Fruit fly (Drosophila melanogaster) whole organism, embryonic: ENCODE data around the gene Cdc16.

ENCODE experiments used
- Bgb ChIP-seq: fragments of 200-800 bp; sonication (Bioruptor generic); IDR thresholded peaks from 2 replicates; pipeline ENCODE4 v1.3.6; 2022; ENCODE audit warnings: missing biosample characterization, missing genetic modification characterization; ENCODE audit not compliant: partially characterized antibody
- CG10147 ChIP-seq: fragments of 200-800 bp; sonication (Bioruptor generic); optimal IDR thresholded peaks from 2 replicates; lab custom pipeline; 2019; ENCODE audit warnings: missing biosample characterization, mild to moderate bottlenecking, missing genetic modification characterization, moderate library complexity
- CG10321 ChIP-seq: fragments of 200-800 bp; sonication (Bioruptor generic); IDR thresholded peaks from 2 replicates; pipeline ENCODE4 v1.3.6; 2022; ENCODE audit warnings: missing biosample characterization, missing genetic modification characterization
- CG10431 ChIP-seq: fragments of 200-800 bp; sonication (Bioruptor generic); optimal IDR thresholded peaks from 3 replicates; lab custom pipeline; 2018; ENCODE audit warnings: missing biosample characterization, mild to moderate bottlenecking, missing genetic modification characterization
- CG10979 ChIP-seq: fragments of 200-800 bp; sonication (Bioruptor generic); optimal IDR thresholded peaks from 2 replicates; lab custom pipeline; 2018; ENCODE audit warnings: missing biosample characterization, mild to moderate bottlenecking, missing genetic modification characterization, moderate library complexity
- CG12299 ChIP-seq: fragments of 200-800 bp; sonication (Bioruptor generic); optimal IDR thresholded peaks from 2 replicates; lab custom pipeline; 2018; ENCODE audit warnings: missing biosample characterization, mild to moderate bottlenecking, missing genetic modification characterization
- CG13775 ChIP-seq: fragments of 200-800 bp; sonication (Bioruptor generic); optimal IDR thresholded peaks from 3 replicates; lab custom pipeline; 2017; ENCODE audit warnings: missing biosample characterization, mild to moderate bottlenecking, missing genetic modification characterization
- CG13894 ChIP-seq: fragments of 200-800 bp; sonication (Bioruptor generic); optimal IDR thresholded peaks from 3 replicates; lab custom pipeline; 2018; ENCODE audit warnings: missing biosample characterization, mild to moderate bottlenecking, missing genetic modification characterization, moderate library complexity
- CG14441 ChIP-seq: fragments of 200-800 bp; sonication (Bioruptor generic); IDR thresholded peaks from 2 replicates; pipeline ENCODE4 v1.3.6; 2022; ENCODE audit warnings: missing biosample characterization, missing genetic modification characterization
- CG14860 ChIP-seq: fragments of 200-800 bp; sonication (Bioruptor generic); IDR thresholded peaks from 3 replicates; pipeline ENCODE4 v1.3.6; 2022; ENCODE audit warnings: missing biosample characterization, missing genetic modification characterization; ENCODE audit not compliant: partially characterized antibody
- CG15696 ChIP-seq: fragments of 200-800 bp; sonication (Bioruptor generic); optimal IDR thresholded peaks from 2 replicates; lab custom pipeline; 2019; ENCODE audit warnings: missing biosample characterization, mild to moderate bottlenecking, missing genetic modification characterization, moderate library complexity
- CG17802 ChIP-seq: fragments of 200-800 bp; sonication (Bioruptor generic); optimal IDR thresholded peaks from 2 replicates; lab custom pipeline; 2018; ENCODE audit warnings: missing biosample characterization, mild to moderate bottlenecking, missing genetic modification characterization, moderate library complexity
- CG17829 ChIP-seq: fragments of 200-800 bp; optimal IDR thresholded peaks from 2 replicates; lab custom pipeline; 2019; ENCODE audit warnings: missing biosample characterization, mild to moderate bottlenecking, missing genetic modification characterization, moderate library complexity
- CG2889 ChIP-seq: fragments of 200-800 bp; sonication (Bioruptor generic); IDR thresholded peaks from 3 replicates; pipeline ENCODE4 v1.3.6; 2022; ENCODE audit warnings: missing biosample characterization, missing genetic modification characterization
- CG3407 ChIP-seq: fragments of 200-800 bp; sonication (Bioruptor generic); optimal IDR thresholded peaks from 2 replicates; lab custom pipeline; 2018; ENCODE audit warnings: missing biosample characterization, mild to moderate bottlenecking, missing genetic modification characterization
- CG4282 ChIP-seq: fragments of 200-800 bp; sonication (Bioruptor generic); optimal IDR thresholded peaks from 2 replicates; lab custom pipeline; 2016; ENCODE audit warnings: missing biosample characterization, missing genetic modification characterization
- CG6654 ChIP-seq: fragments of 200-800 bp; sonication (Bioruptor generic); optimal IDR thresholded peaks from 2 replicates; lab custom pipeline; 2017; ENCODE audit warnings: missing biosample characterization, mild to moderate bottlenecking, missing genetic modification characterization
- CG6683 ChIP-seq: fragments of 200-800 bp; sonication (Bioruptor generic); optimal IDR thresholded peaks from 2 replicates; lab custom pipeline; 2017; ENCODE audit warnings: missing biosample characterization, mild to moderate bottlenecking, missing genetic modification characterization, missing genetic modification reagents
- CG8924 ChIP-seq: fragments of 200-800 bp; optimal IDR thresholded peaks from 3 replicates; lab custom pipeline; 2019; ENCODE audit warnings: missing biosample characterization, mild to moderate bottlenecking, missing genetic modification characterization, moderate library complexity
- CG9609 ChIP-seq: fragments of 200-800 bp; sonication (Bioruptor generic); optimal IDR thresholded peaks from 3 replicates; lab custom pipeline; 2016; ENCODE audit warnings: missing biosample characterization, missing genetic modification characterization
- Camta ChIP-seq: fragments of 200-800 bp; sonication (Bioruptor generic); optimal IDR thresholded peaks from 2 replicates; lab custom pipeline; 2016; ENCODE audit warnings: missing biosample characterization, missing genetic modification characterization
- D19A ChIP-seq: fragments of 200-800 bp; optimal IDR thresholded peaks from 3 replicates; lab custom pipeline; 2019; ENCODE audit warnings: missing biosample characterization, mild to moderate bottlenecking, missing genetic modification characterization, moderate library complexity
- Dip2 ChIP-seq: fragments of 200-800 bp; sonication (Bioruptor generic); IDR thresholded peaks from 2 replicates; pipeline ENCODE4 v1.3.6; 2022; ENCODE audit warnings: missing biosample characterization, missing genetic modification characterization
- H2.0 ChIP-seq: fragments of 200-800 bp; sonication (Bioruptor generic); IDR thresholded peaks from 2 replicates; pipeline ENCODE4 v1.3.6; 2022; ENCODE audit warnings: missing biosample characterization, missing genetic modification characterization
- Hand ChIP-seq: fragments of 200-800 bp; sonication (Bioruptor generic); optimal IDR thresholded peaks from 2 replicates; lab custom pipeline; 2017; ENCODE audit warnings: mild to moderate bottlenecking, missing biosample characterization, missing genetic modification reagents, missing genetic modification characterization
- Hmr ChIP-seq: fragments of 200-800 bp; sonication (Bioruptor generic); optimal IDR thresholded peaks from 3 replicates; lab custom pipeline; 2017; ENCODE audit warnings: mild to moderate bottlenecking, missing biosample characterization, missing genetic modification reagents, missing genetic modification characterization
- Opbp ChIP-seq: fragments of 200-800 bp; sonication (Bioruptor generic); IDR thresholded peaks from 3 replicates; pipeline ENCODE4 v1.3.6; 2022; ENCODE audit warnings: missing biosample characterization, missing genetic modification characterization; ENCODE audit not compliant: partially characterized antibody
- Optix ChIP-seq: fragments of 200-800 bp; sonication (Bioruptor generic); IDR thresholded peaks from 3 replicates; pipeline ENCODE4 v1.3.6; 2022; ENCODE audit warnings: missing biosample characterization, missing genetic modification characterization
- Pdp1 ChIP-seq, 2 experiments: fragments of 200-800 bp; sonication (Bioruptor generic); optimal IDR thresholded peaks; 3 replicates each; lab custom pipeline; 2016; ENCODE audit warnings: missing biosample characterization in 2 of 2, missing genetic modification characterization in 2 of 2, mild to moderate bottlenecking in 1 of 2, moderate library complexity in 1 of 2
- Poxn ChIP-seq: fragments of 200-800 bp; sonication (Bioruptor generic); IDR thresholded peaks from 2 replicates; pipeline ENCODE4 v1.3.6; 2022; ENCODE audit warnings: missing biosample characterization, missing genetic modification characterization
- Ravus ChIP-seq: fragments of 200-800 bp; sonication (Bioruptor generic); IDR thresholded peaks from 2 replicates; pipeline ENCODE4 v1.3.6; 2022; ENCODE audit warnings: missing biosample characterization, missing genetic modification characterization
- ash1 ChIP-seq: fragments of 200-800 bp; sonication (Bioruptor generic); optimal IDR thresholded peaks from 2 replicates; lab custom pipeline; 2018; ENCODE audit warnings: missing biosample characterization, mild to moderate bottlenecking, missing genetic modification characterization
- bbx ChIP-seq: fragments of 200-800 bp; sonication (Bioruptor generic); IDR thresholded peaks from 2 replicates; pipeline ENCODE4 v1.3.6; 2022; ENCODE audit warnings: missing biosample characterization, missing genetic modification characterization; ENCODE audit not compliant: partially characterized antibody
- chinmo ChIP-seq: fragments of 200-800 bp; sonication (Bioruptor generic); IDR thresholded peaks from 4 replicates; pipeline ENCODE4 v1.3.6; 2022; ENCODE audit warnings: missing biosample characterization, missing genetic modification characterization; ENCODE audit not compliant: partially characterized antibody
- chn ChIP-seq: fragments of 200-800 bp; sonication (Bioruptor generic); optimal IDR thresholded peaks from 2 replicates; lab custom pipeline; 2016; ENCODE audit warnings: missing biosample characterization, missing genetic modification characterization
- dimm ChIP-seq: fragments of 200-800 bp; sonication (Bioruptor generic); IDR thresholded peaks from 2 replicates; pipeline ENCODE4 v1.3.6; 2022; ENCODE audit warnings: missing biosample characterization, missing genetic modification characterization
- dysf ChIP-seq: fragments of 200-800 bp; sonication (Bioruptor generic); IDR thresholded peaks from 3 replicates; pipeline ENCODE4 v1.3.6; 2022; ENCODE audit warnings: missing biosample characterization, missing genetic modification characterization
- fd102C ChIP-seq: fragments of 200-800 bp; sonication (Bioruptor generic); optimal IDR thresholded peaks from 2 replicates; lab custom pipeline; 2018; ENCODE audit warnings: missing biosample characterization, mild to moderate bottlenecking, missing genetic modification characterization, moderate library complexity
- insv ChIP-seq, 2 experiments: fragments of 200-800 bp; sonication (Bioruptor generic); optimal IDR thresholded peaks; 3 replicates each; lab custom pipeline; 2016 to 2018; ENCODE audit warnings: missing biosample characterization in 2 of 2, missing genetic modification characterization in 2 of 2
- inv ChIP-seq: fragments of 200-800 bp; sonication (Bioruptor generic); IDR thresholded peaks from 2 replicates; pipeline ENCODE4 v1.3.6; 2022; ENCODE audit warnings: missing biosample characterization, missing genetic modification characterization; ENCODE audit not compliant: partially characterized antibody
- knrl ChIP-seq: fragments of 200-800 bp; sonication (Bioruptor generic); IDR thresholded peaks from 3 replicates; pipeline ENCODE4 v1.3.6; 2022; ENCODE audit warnings: missing biosample characterization, missing genetic modification characterization; ENCODE audit not compliant: partially characterized antibody
- pzg ChIP-seq: fragments of 200-800 bp; sonication (Bioruptor generic); optimal IDR thresholded peaks from 3 replicates; lab custom pipeline; 2018; ENCODE audit warnings: missing biosample characterization, mild to moderate bottlenecking, missing genetic modification characterization, moderate library complexity
- ranshi ChIP-seq: fragments of 200-800 bp; sonication (Bioruptor generic); IDR thresholded peaks from 2 replicates; pipeline ENCODE4 v1.3.6; 2022; ENCODE audit warnings: missing biosample characterization, missing genetic modification characterization
- sens-2 ChIP-seq: fragments of 200-800 bp; sonication (Bioruptor generic); IDR thresholded peaks from 2 replicates; pipeline ENCODE4 v1.3.6; 2022; ENCODE audit warnings: missing biosample characterization, missing genetic modification characterization
- shn ChIP-seq: fragments of 200-800 bp; sonication (Bioruptor generic); optimal IDR thresholded peaks from 3 replicates; lab custom pipeline; 2016; ENCODE audit warnings: missing biosample characterization, missing genetic modification characterization
- sr ChIP-seq: fragments of 200-800 bp; sonication (Bioruptor generic); IDR thresholded peaks from 3 replicates; pipeline ENCODE4 v1.3.6; 2022; ENCODE audit warnings: missing biosample characterization, missing genetic modification characterization
- tio ChIP-seq: fragments of 200-800 bp; sonication (Bioruptor generic); optimal IDR thresholded peaks from 2 replicates; lab custom pipeline; 2017; ENCODE audit warnings: missing biosample characterization, missing genetic modification characterization, inconsistent platforms
- wek ChIP-seq: fragments of 200-800 bp; sonication (Bioruptor generic); optimal IDR thresholded peaks from 3 replicates; lab custom pipeline; 2018; ENCODE audit warnings: missing biosample characterization, mild to moderate bottlenecking, missing genetic modification characterization, moderate library complexity
- zen ChIP-seq: fragments of 200-800 bp; sonication (Bioruptor generic); optimal IDR thresholded peaks from 3 replicates; lab custom pipeline; 2018; ENCODE audit warnings: missing biosample characterization, mild to moderate bottlenecking, missing genetic modification characterization, moderate library complexity

Cdc16 gene

DNA sequence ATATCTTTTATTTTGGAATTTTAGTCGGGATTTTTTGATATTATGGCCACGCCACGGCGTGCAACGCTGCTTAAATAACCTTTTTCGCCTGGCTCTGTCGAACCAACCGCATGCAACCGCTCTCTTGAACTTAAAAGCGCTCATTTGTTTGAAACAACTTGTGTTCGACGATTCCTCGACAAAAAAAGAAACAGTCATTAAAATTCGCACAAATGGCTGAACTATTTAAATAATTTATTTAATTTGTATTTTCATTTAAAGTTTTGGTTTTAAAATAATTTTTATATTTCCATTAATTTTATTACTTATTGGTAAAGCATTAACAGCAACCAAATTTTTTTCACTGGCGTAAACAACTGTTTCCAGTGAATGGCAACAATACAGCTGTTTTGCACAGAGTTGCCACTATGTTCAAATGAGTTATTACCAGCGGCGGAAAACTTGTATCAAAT, at the start of gene Cdc16, which contains the start of gene orb (continued):
- TF ChIP-seq CG14441 (GFP tag; lab: Robert Waterston, UW) (peak; percentile 91), Poxn (GFP tag; lab: Robert Waterston, UW) (0 out of 2 replicates have a peak, but pooled peaks have one; percentile 44), CG15696 (tag; lab: Kevin White, UChicago) (peak; percentile 79), inv (GFP tag; lab: Robert Waterston, UW) (no peak), CG10147 (peak; percentile 93), pzg (GFP tag; lab: Kevin White, UChicago) (peak; percentile 58), wek (GFP tag; lab: Kevin White, UChicago) (no peak), Bgb (no peak), Opbp (GFP tag; lab: Robert Waterston, UW) (0 out of 3 replicates have a peak, but pooled peaks have one; percentile 22), Hand (GFP tag; lab: Kevin White, UChicago) (peak; percentile 78), Hmr (GFP tag; lab: Kevin White, UChicago) (peak; percentile 92), CG14860 (GFP tag; lab: Robert Waterston, UW) (no peak), Ravus (GFP tag; lab: Robert Waterston, UW) (peak; percentile 75), Optix (GFP tag; lab: Robert Waterston, UW) (peak; percentile 64; the same call in 2 of the 3 replicates), CG17829 (tag; lab: Kevin White, UChicago) (peak; percentile 92), CG9609 (peak; percentile 58), knrl (GFP tag; lab: Robert Waterston, UW) (no peak), CG13775 (peak; percentile 90), CG10979 (peak; percentile 90), CG4282 (GFP tag; lab: Kevin White, UChicago) (peak; percentile 14), Pdp1 (GFP tag; optimal IDR thresholded peaks at IDR 0.05; lab: Kevin White, UChicago) (peak; percentile 73 to 87), dysf (GFP tag; lab: Robert Waterston, UW) (peak; percentile 93), chn (peak; percentile 76), chinmo (GFP tag; lab: Robert Waterston, UW) (no peak), shn (GFP tag; lab: Kevin White, UChicago) (peak; percentile 51), CG17802 (tag; lab: Kevin White, UChicago) (peak; percentile 46), CG12299 (tag; lab: Kevin White, UChicago) (peak; percentile 92), ash1 (GFP tag; lab: Kevin White, UChicago) (no peak), sr (GFP tag; lab: Robert Waterston, UW) (peak; percentile 55; the same call in 1 of the 3 replicates), dimm (GFP tag; lab: Robert Waterston, UW) (peak; percentile 71), insv (GFP tag; optimal IDR thresholded peaks at IDR 0.05; lab: Kevin White, UChicago) (peak in 1 of 2 experiments; percentile 69), D19A (tag; lab: Kevin White, UChicago) (peak; percentile 88), CG3407 (GFP tag; lab: Kevin White, UChicago) (peak; percentile 79), H2.0 (GFP tag; lab: Robert Waterston, UW) (peak; percentile 94), CG2889 (GFP tag; lab: Robert Waterston, UW) (peak; percentile 88), fd102C (peak; percentile 30), zen (tag; lab: Kevin White, UChicago) (peak; percentile 84), CG6654 (peak; percentile 47), sens-2 (peak; percentile 32; the same call in 1 of the 2 replicates), CG10321 (GFP tag; lab: Robert Waterston, UW) (peak; percentile 74), CG13894 (peak; percentile 90), CG6683 (GFP tag; lab: Kevin White, UChicago) (peak; percentile 85), Dip2 (GFP tag; lab: Robert Waterston, UW) (no peak), CG10431 (GFP tag; lab: Kevin White, UChicago) (peak; percentile 60), bbx (GFP tag; lab: Robert Waterston, UW) (no peak), tio (GFP tag; lab: Kevin White, UChicago) (peak; percentile 86), Camta (GFP tag; lab: Kevin White, UChicago) (peak; percentile 66), ranshi (GFP tag; lab: Robert Waterston, UW) (peak; percentile 95), CG8924 (tag; lab: Kevin White, UChicago) (peak; percentile 92)
